Worm (Caenorhabditis elegans): ENCODE measurements around the gene sor-3.
"Not testable (repeated sequence)": the region's sequence is repeated elsewhere in the genome, so short reads cannot be mapped to it uniquely, and the experiment has no call there.

sor-3 gene

DNA sequence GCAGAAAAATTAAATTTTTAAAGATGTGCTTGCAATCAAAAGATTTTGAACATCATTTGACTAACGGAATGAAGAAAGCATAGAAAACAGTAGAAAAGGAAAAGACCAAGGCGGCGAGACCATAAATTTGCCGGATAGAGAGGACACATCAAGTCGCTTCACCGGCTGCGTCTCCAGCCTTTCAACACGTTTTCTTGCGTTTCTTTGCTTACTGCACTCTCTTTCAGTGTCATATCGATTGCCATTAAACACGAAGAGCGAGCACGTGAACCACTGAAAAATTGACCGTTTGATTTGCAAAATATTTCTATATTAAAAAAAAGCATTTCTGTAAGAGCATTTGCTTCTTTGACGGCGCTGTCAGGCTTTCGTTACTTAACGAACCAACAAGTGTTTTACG, 5.3 kb upstream of the sor-3 start (continued):
- TF ChIP-seq lim-7 (GFP tag; IDR thresholded peaks at IDR 0.05) (no peak), mep-1 (tag; optimal IDR thresholded peaks at IDR 0.05) (peak; percentile 17), ztf-7 (tag; optimal IDR thresholded peaks at IDR 0.05) (no peak), ZK337.2 (GFP tag; IDR thresholded peaks at IDR 0.05) (no peak), vab-7 (GFP tag; IDR thresholded peaks at IDR 0.05) (no peak), T26A8.4 (GFP tag; IDR thresholded peaks at IDR 0.05) (no peak), tag-97 (GFP tag; IDR thresholded peaks at IDR 0.05) (no peak), tra-1 (GFP tag; IDR thresholded peaks at IDR 0.05) (no peak), zfp-3 (GFP tag; conservative IDR thresholded peaks at IDR 0.05) (no peak), saeg-2 (GFP tag; IDR thresholded peaks at IDR 0.05) (no peak)

DNA sequence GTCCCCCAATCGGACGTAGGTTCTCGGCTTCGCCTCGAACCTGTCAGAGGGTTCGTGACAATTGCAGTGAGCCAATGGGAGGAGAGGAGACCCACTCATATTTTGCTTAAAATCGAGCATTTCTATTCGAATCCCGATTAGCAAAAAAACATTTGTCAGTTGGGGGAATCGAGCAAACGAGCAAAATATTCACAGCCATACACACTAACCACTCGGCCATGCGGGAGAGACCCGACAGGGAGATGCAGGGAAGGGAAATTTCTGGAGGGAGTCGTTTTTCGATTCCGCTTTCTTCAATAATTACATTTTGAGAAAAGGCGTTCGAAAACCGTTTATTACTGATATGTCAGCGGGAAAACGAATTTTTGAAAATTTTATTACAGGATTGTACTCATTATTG, 2.0 kb upstream of the sor-3 start:
- peak; percentile 79 for TF ChIP-seq lin-38 (GFP tag; IDR thresholded peaks at IDR 0.05)
- TF ChIP-seq zip-11 (GFP tag; IDR thresholded peaks at IDR 0.05) = 0 out of 2 replicates have a peak, but pooled peaks have one; percentile 22
- TF ChIP-seq nhr-41 (GFP tag; IDR thresholded peaks at IDR 0.05) = peak; percentile 67; the same call in 1 of the 2 replicates
- peak; percentile 77 for TF ChIP-seq ctbp-1 (GFP tag; IDR thresholded peaks at IDR 0.05)
- peak; percentile 33 for TF ChIP-seq dmd-6 (GFP tag; IDR thresholded peaks at IDR 0.05)
- peak; percentile 74 for TF ChIP-seq lin-1 (GFP tag; IDR thresholded peaks at IDR 0.05)
- peak; percentile 48 to 77; a peak in 1 of 4 replicates for TF ChIP-seq madf-5 (GFP tag; IDR thresholded peaks at IDR 0.05)
- TF ChIP-seq arid-1 (GFP tag; conservative IDR thresholded peaks at IDR 0.05) = peak; percentile 85
- peak; percentile 68; the same call in 1 of the 2 replicates for TF ChIP-seq ZK337.2 (GFP tag; IDR thresholded peaks at IDR 0.05)
- peak; percentile 66; the same call in 1 of the 2 replicates for TF ChIP-seq mdt-29 (GFP tag; IDR thresholded peaks at IDR 0.05)
- TF ChIP-seq D1046.2 (GFP tag; IDR thresholded peaks at IDR 0.05) = peak; percentile 64; the same call in 1 of the 2 replicates
- peak; percentile 68; the same call in 1 of the 2 replicates for TF ChIP-seq F44E2.7 (GFP tag; IDR thresholded peaks at IDR 0.05)
- TF ChIP-seq madf-9 (GFP tag; conservative IDR thresholded peaks at IDR 0.05) = peak; percentile 82
- TF ChIP-seq tra-1 (GFP tag; IDR thresholded peaks at IDR 0.05) = peak; percentile 68; the same call in 1 of the 2 replicates
- TF ChIP-seq nhr-42 (GFP tag; IDR thresholded peaks at IDR 0.05) = 0 out of 2 replicates have a peak, but pooled peaks have one; percentile 53
- TF ChIP-seq dmd-8 (GFP tag; IDR thresholded peaks at IDR 0.05) = peak; percentile 86
- TF ChIP-seq dmd-9 (GFP tag; IDR thresholded peaks at IDR 0.05) = peak; percentile 80
- 0 out of 2 replicates have a peak, but pooled peaks have one; percentile 33 for TF ChIP-seq mxl-2 (GFP tag; conservative IDR thresholded peaks at IDR 0.05)
- TF ChIP-seq ceh-44 (GFP tag; IDR thresholded peaks at IDR 0.05) = peak; percentile 56; the same call in 1 of the 2 replicates
- TF ChIP-seq Y105C5A.15 (GFP tag; IDR thresholded peaks at IDR 0.05) = 0 out of 2 replicates have a peak, but pooled peaks have one; percentile 74
- TF ChIP-seq mes-2 (tag; optimal IDR thresholded peaks at IDR 0.05; ENCODE audit: poor library complexity, severe bottlenecking) = peak; percentile 29
- TF ChIP-seq egl-43 (GFP tag; IDR thresholded peaks at IDR 0.05) = peak; percentile 94
- TF ChIP-seq set-16 (GFP tag; IDR thresholded peaks at IDR 0.05) = peak; percentile 37; the same call in 1 of the 2 replicates
- peak; percentile 91 for TF ChIP-seq lim-7 (GFP tag; IDR thresholded peaks at IDR 0.05)
- peak; percentile 85 for TF ChIP-seq pha-4 (GFP tag; IDR thresholded peaks at IDR 0.05)
- TF ChIP-seq pha-4 (tag; optimal IDR thresholded peaks at IDR 0.05) = not testable (repeated sequence)
- peak; percentile 80 for TF ChIP-seq snpc-1.2 (GFP tag; IDR thresholded peaks at IDR 0.05)
- TF ChIP-seq F26F4.8 (GFP tag; conservative IDR thresholded peaks at IDR 0.05) = peak; percentile 71
- 0 out of 2 replicates have a peak, but pooled peaks have one; percentile 13 for TF ChIP-seq ceh-20 (GFP tag; IDR thresholded peaks at IDR 0.05)
- peak; percentile 75 for TF ChIP-seq T26A8.4 (GFP tag; IDR thresholded peaks at IDR 0.05)
- 0 out of 2 replicates have a peak, but pooled peaks have one; percentile 54 for TF ChIP-seq Y75B8A.6 (GFP tag; IDR thresholded peaks at IDR 0.05)
- TF ChIP-seq vab-7 (GFP tag; IDR thresholded peaks at IDR 0.05) = peak; percentile 79
- TF ChIP-seq hmg-1.1 (GFP tag; IDR thresholded peaks at IDR 0.05) = peak; percentile 70
- 0 out of 2 replicates have a peak, but pooled peaks have one; percentile 54 for TF ChIP-seq Y48G9A.11 (GFP tag; IDR thresholded peaks at IDR 0.05)

All from whole organism, L4 larva.